Fruit fly (Drosophila melanogaster) whole organism: ENCODE data around the gene CG42729.

ENCODE experiments used
- CG8478 ChIP-seq: fragments of >200 bp; optimal IDR thresholded peaks from 2 replicates; lab custom pipeline; 2018; ENCODE audit warnings: inconsistent platforms
- Dll ChIP-seq: fragments of >200 bp; optimal IDR thresholded peaks from 2 replicates; lab custom pipeline; 2017
- psq ChIP-seq: fragments of >200 bp; optimal IDR thresholded peaks from 2 replicates; lab custom pipeline; 2017

DNA sequence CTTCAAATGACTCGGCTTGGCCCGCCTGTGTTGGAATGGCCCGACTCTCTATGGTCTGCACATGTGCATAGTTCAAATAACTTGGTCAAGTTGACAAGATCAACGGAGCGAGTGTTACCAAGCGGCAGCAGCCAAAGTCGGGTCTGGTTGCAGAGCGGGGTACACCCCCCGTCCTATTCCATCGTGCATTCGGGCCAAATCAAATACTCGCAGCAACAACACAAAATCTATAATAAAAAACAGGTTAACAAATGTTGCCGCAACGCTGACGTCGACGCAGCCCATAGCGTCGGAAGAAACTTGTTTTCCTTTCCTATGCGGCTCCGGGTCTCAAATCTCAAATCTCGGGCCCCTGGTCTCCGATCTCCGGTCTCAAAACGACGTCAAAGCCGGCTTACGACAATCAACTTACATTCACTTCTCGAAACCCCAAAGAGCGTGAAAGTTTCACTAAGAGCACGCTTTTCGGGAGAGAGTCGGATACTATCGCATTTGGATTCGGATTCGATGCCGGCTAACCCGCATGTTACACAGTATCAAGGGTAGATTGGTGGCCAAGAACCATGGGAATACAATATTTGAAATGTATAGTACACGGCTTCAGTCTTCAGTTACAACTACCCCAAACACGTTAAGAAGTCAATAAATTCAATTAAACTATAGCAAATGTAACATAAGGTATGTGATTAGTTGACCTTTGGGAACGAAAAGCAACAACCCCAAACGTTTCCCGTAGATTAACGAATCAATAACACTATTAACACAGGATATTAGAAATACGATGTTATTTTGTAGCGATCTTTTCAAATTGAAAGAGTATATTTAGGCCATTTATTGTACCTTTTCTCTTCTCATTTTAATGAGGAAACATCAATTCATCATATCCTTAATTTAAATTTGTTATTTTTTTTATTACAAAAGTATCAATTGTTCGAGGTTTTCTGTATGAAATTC, 7.2 kb upstream of the CG42729 start:
- no peak for TF ChIP-seq psq
- no peak for TF ChIP-seq Dll (lab: Kevin White, UChicago)
- TF ChIP-seq CG8478 (lab: Kevin White, UChicago), result no peak
